Worm (Caenorhabditis elegans) whole organism, midembryonic: ENCODE data around the gene F43E2.11.

Experiments used
- cog-1 ChIP-seq: sonication (generic microtip); optimal IDR thresholded peaks from 2 replicates; lab custom pipeline; 2016; ENCODE audit warnings: missing genetic modification characterization, missing compliant biosample characterization
- med-1 ChIP-seq: sonication (generic microtip); optimal IDR thresholded peaks from 2 replicates; lab custom pipeline; 2017; ENCODE audit warnings: missing genetic modification characterization, mild to moderate bottlenecking, missing compliant biosample characterization, antibody characterized with exemption, missing genetic modification reagents; ENCODE audit not compliant: insufficient read depth
- ztf-29 ChIP-seq: fragments of 200-800 bp; sonication (Bioruptor generic); IDR thresholded peaks from 2 replicates; pipeline ENCODE4 v1.3.6; 2022; ENCODE audit warnings: missing genetic modification reagents, missing genetic modification characterization, missing compliant biosample characterization

DNA sequence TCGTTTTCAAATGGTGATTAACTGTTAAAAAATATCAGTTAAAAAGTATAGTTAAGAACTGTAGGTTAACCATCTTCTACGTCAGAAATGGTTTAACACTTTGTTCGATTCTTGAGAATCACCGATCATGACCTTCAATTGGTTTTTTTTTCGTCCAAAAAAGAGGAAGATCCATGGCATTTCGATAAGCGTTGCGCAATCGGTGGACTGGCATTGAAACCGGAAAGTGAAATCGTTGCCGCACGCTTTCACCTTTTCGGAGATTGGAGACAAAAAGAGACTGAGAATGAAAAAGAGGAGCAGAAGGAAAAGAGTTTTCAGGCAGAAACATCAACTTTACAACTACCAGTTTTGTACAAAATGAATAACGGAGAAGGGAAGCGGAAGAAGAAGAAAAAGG is 35.2 kb upstream of the F43E2.11 start:
- TF ChIP-seq cog-1, result no peak
- TF ChIP-seq med-1, result no peak
- no peak for TF ChIP-seq ztf-29 (GFP tag; lab: Robert Waterston, UW)
